Fruit fly (Drosophila melanogaster) whole organism, wandering third instar larva: ENCODE data around the gene CHES-1-like.

Experiments
- Abd-B ChIP-seq: fragments of >200 bp; optimal IDR thresholded peaks from 2 replicates; lab custom pipeline; 2017; ENCODE audit warnings: missing biosample characterization, missing genetic modification characterization
- CG32264 ChIP-seq: fragments of 200-800 bp; sonication (Bioruptor generic); optimal IDR thresholded peaks from 2 replicates; lab custom pipeline; 2016; ENCODE audit warnings: missing biosample characterization, missing genetic modification characterization
- CG9705 ChIP-seq: fragments of 200-800 bp; sonication (Bioruptor generic); optimal IDR thresholded peaks from 2 replicates; lab custom pipeline; 2018; ENCODE audit warnings: missing biosample characterization, mild to moderate bottlenecking, missing genetic modification characterization
- Dfd ChIP-seq: fragments of >200 bp; optimal IDR thresholded peaks from 2 replicates; lab custom pipeline; 2017; ENCODE audit warnings: missing biosample characterization, missing genetic modification characterization
- Dif ChIP-seq: fragments of 200-275, 200-300 bp; sonication (Bioruptor generic); optimal IDR thresholded peaks from 2 replicates; lab custom pipeline; 2018; ENCODE audit warnings: missing biosample characterization, missing genetic modification characterization; ENCODE audit not compliant: partially characterized antibody
- GATAd ChIP-seq: sonication (Bioruptor generic); optimal IDR thresholded peaks from 2 replicates; lab custom pipeline; 2016; ENCODE audit warnings: missing biosample characterization, missing genetic modification characterization
- HLH106 ChIP-seq: fragments of 200-800 bp; optimal IDR thresholded peaks from 3 replicates; lab custom pipeline; 2019; ENCODE audit warnings: missing biosample characterization, mild to moderate bottlenecking, missing genetic modification characterization, moderate library complexity
- Hr78 ChIP-seq: fragments of >200 bp; optimal IDR thresholded peaks from 2 replicates; lab custom pipeline; 2017; ENCODE audit warnings: missing biosample characterization, missing genetic modification characterization
- Hr83 ChIP-seq: fragments of 200-300 bp; sonication (Bioruptor generic); optimal IDR thresholded peaks from 2 replicates; lab custom pipeline; 2016; ENCODE audit warnings: missing biosample characterization, mild to moderate bottlenecking, missing genetic modification characterization, moderate library complexity; ENCODE audit not compliant: poor library complexity, severe bottlenecking
- Jra ChIP-seq: sonication (Bioruptor generic); optimal IDR thresholded peaks from 2 replicates; lab custom pipeline; 2016; ENCODE audit warnings: missing biosample characterization, missing genetic modification characterization
- Mio ChIP-seq: sonication (Bioruptor generic); optimal IDR thresholded peaks from 2 replicates; lab custom pipeline; 2016; ENCODE audit warnings: missing biosample characterization, missing genetic modification characterization
- Myc ChIP-seq: fragments of >200 bp; optimal IDR thresholded peaks from 2 replicates; lab custom pipeline; 2017
- N ChIP-seq: fragments of >200 bp; optimal IDR thresholded peaks from 2 replicates; lab custom pipeline; 2018; ENCODE audit warnings: missing biosample characterization, missing external identifiers, missing genetic modification characterization
- OdsH ChIP-seq: fragments of 200-800 bp; sonication (Bioruptor generic); optimal IDR thresholded peaks from 2 replicates; lab custom pipeline; 2016; ENCODE audit warnings: missing biosample characterization, mild to moderate bottlenecking, missing genetic modification characterization
- Rel ChIP-seq, 2 experiments: fragments of 200-800 bp; sonication (Bioruptor generic) in 1 of 2; optimal IDR thresholded peaks; 2 replicates in 1 of 2; 3 replicates in 1 of 2; lab custom pipeline; 2016 to 2019; ENCODE audit warnings: mild to moderate bottlenecking in 2 of 2, missing biosample characterization in 2 of 2, missing genetic modification characterization in 2 of 2, moderate library complexity in 1 of 2
- Sp1 ChIP-seq: fragments of 200-800 bp; sonication (Bioruptor generic); optimal IDR thresholded peaks from 3 replicates; lab custom pipeline; 2019; ENCODE audit warnings: missing biosample characterization, mild to moderate bottlenecking, missing genetic modification characterization, moderate library complexity
- Vsx2 ChIP-seq: fragments of 200-300, 225-300 bp; sonication (Bioruptor generic); optimal IDR thresholded peaks from 2 replicates; lab custom pipeline; 2018; ENCODE audit warnings: missing biosample characterization, missing genetic modification characterization; ENCODE audit not compliant: partially characterized antibody
- br ChIP-seq: fragments of 200-800 bp; sonication (Bioruptor generic); optimal IDR thresholded peaks from 2 replicates; lab custom pipeline; 2016; ENCODE audit warnings: missing biosample characterization, missing genetic modification characterization
- brk ChIP-seq: fragments of 200-800 bp; sonication (Bioruptor generic); optimal IDR thresholded peaks from 2 replicates; lab custom pipeline; 2016; ENCODE audit warnings: missing biosample characterization, mild to moderate bottlenecking, missing genetic modification characterization
- dl ChIP-seq, 2 experiments: fragments of 175-275, 200-275 bp in 1 of 2; fragments of 200-275 bp in 1 of 2; sonication (Bioruptor generic); optimal IDR thresholded peaks; lab custom pipeline; 2018; ENCODE audit warnings: mild to moderate bottlenecking in 2 of 2, missing biosample characterization in 2 of 2, missing genetic modification characterization in 2 of 2, moderate library complexity in 2 of 2; ENCODE audit not compliant: partially characterized antibody in 2 of 2, insufficient read depth in 1 of 2
- dmrt93B ChIP-seq: fragments of 200-800 bp; sonication (Bioruptor generic); optimal IDR thresholded peaks from 2 replicates; lab custom pipeline; 2018; ENCODE audit warnings: missing biosample characterization, mild to moderate bottlenecking, missing genetic modification characterization
- dsf ChIP-seq: sonication (Bioruptor generic); optimal IDR thresholded peaks from 2 replicates; lab custom pipeline; 2016; ENCODE audit warnings: missing biosample characterization, missing genetic modification characterization, borderline replicate concordance
- ey ChIP-seq: fragments of 200-800 bp; sonication (Bioruptor generic); optimal IDR thresholded peaks from 2 replicates; lab custom pipeline; 2016; ENCODE audit warnings: missing biosample characterization, missing genetic modification characterization
- foxo ChIP-seq, 2 experiments: fragments of 200-800 bp; sonication (Bioruptor generic); optimal IDR thresholded peaks; 2 replicates in 1 of 2; 3 replicates in 1 of 2; lab custom pipeline; 2016 to 2017; ENCODE audit warnings: missing biosample characterization in 2 of 2, missing genetic modification characterization in 2 of 2
- fru ChIP-seq: fragments of 200-800 bp; sonication (Bioruptor generic); optimal IDR thresholded peaks from 3 replicates; lab custom pipeline; 2016; ENCODE audit warnings: missing biosample characterization, mild to moderate bottlenecking, missing genetic modification characterization
- h ChIP-seq: fragments of 200-800 bp; sonication (Bioruptor generic); optimal IDR thresholded peaks from 3 replicates; lab custom pipeline; 2016; ENCODE audit warnings: missing biosample characterization, mild to moderate bottlenecking, missing genetic modification characterization
- jim ChIP-seq: fragments of 175-275, 200-325 bp; sonication (Bioruptor generic); optimal IDR thresholded peaks from 2 replicates; lab custom pipeline; 2016; ENCODE audit warnings: missing biosample characterization, mild to moderate bottlenecking, missing genetic modification characterization
- lola ChIP-seq: fragments of >200 bp; optimal IDR thresholded peaks from 2 replicates; lab custom pipeline; 2017; ENCODE audit warnings: missing biosample characterization, missing genetic modification characterization
- pan ChIP-seq: fragments of >200 bp; optimal IDR thresholded peaks from 2 replicates; lab custom pipeline; 2017
- psq ChIP-seq: fragments of 200-800 bp; sonication (Bioruptor generic); optimal IDR thresholded peaks from 3 replicates; lab custom pipeline; 2017; ENCODE audit warnings: missing biosample characterization, mild to moderate bottlenecking, missing genetic modification characterization, moderate library complexity
- rgr ChIP-seq: fragments of 200-800 bp; sonication (Bioruptor generic); optimal IDR thresholded peaks from 3 replicates; lab custom pipeline; 2016; ENCODE audit warnings: missing biosample characterization, mild to moderate bottlenecking, missing genetic modification characterization
- sage ChIP-seq: fragments of 200-800 bp; sonication (Bioruptor generic); optimal IDR thresholded peaks from 2 replicates; lab custom pipeline; 2016; ENCODE audit warnings: missing biosample characterization, mild to moderate bottlenecking, missing genetic modification characterization
- sv ChIP-seq: fragments of 200-800 bp; sonication (Bioruptor generic); optimal IDR thresholded peaks from 3 replicates; lab custom pipeline; 2016; ENCODE audit warnings: missing biosample characterization, missing genetic modification characterization
- tai ChIP-seq: sonication (Bioruptor generic); optimal IDR thresholded peaks from 2 replicates; lab custom pipeline; 2016; ENCODE audit warnings: missing biosample characterization, missing genetic modification characterization
- usp ChIP-seq: fragments of >200 bp; optimal IDR thresholded peaks from 2 replicates; lab custom pipeline; 2017; ENCODE audit warnings: missing biosample characterization, missing genetic modification characterization
- woc ChIP-seq: sonication (Bioruptor generic); optimal IDR thresholded peaks from 2 replicates; lab custom pipeline; 2016; ENCODE audit warnings: missing biosample characterization, mild to moderate bottlenecking, missing genetic modification characterization

The CHES-1-like gene

DNA sequence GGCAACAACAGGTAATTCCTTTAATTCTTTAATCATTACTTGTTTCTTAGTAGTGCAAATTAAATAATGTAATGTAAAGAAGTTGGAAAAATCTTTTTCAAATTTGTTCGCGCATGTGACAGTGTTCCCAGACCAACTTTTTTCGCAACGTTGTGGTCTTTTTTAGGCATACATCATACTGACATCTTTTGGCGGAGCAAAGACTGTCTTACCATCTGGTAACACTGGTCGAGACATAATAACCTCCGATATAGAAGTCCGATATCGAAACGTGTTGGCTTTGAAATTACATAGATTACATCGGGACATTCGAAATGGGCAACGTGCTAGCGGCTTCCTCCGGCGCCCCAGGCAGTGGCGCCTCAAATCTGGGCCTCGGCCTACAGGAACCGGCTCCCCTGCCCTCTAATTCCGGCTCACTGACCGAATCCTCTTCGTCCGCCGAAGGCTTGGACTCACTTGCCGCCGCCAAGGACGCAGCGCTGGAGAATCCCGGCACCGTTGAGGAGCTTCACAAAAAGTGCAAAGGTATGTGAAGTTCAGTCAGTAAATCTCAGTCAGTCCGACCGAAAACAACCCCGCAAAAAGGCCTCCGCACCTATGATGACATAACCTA is 28.1 kb upstream of the CHES-1-like start:
- TF ChIP-seq Rel (GFP tag; optimal IDR thresholded peaks at IDR 0.05; lab: Kevin White, UChicago), result no peak
- TF ChIP-seq Rel (tag; optimal IDR thresholded peaks at IDR 0.05; lab: Kevin White, UChicago), result peak; percentile 9
- TF ChIP-seq CG32264 (GFP tag; lab: Kevin White, UChicago), result no peak

DNA sequence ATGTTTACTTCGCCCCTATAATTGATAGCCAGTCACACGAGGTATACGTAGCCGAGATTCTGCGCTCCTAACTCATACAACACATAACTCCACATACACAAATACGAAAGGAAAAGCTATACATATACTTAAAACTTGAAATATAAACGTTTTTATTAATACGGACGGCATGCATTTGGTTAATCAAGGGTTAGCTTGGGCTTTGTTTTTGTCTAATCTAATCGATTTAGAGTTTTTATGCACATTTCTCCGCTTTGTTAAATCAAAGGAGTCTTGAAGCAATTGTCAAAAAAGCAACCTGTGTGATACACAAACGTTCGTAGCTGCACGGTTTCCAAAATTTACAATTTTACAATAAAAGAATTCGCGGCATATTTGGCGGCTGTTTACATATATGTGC is 27.4 kb upstream of the CHES-1-like start, which contains the start of gene Tom40:
Tom40 (plus strand) TSS at position 301 of the 400 bp plus-strand sequence.
- TF ChIP-seq dsf (no peak), br (no peak), Abd-B (no peak)
- TF ChIP-seq, all 38 proteins: peak for 0

DNA sequence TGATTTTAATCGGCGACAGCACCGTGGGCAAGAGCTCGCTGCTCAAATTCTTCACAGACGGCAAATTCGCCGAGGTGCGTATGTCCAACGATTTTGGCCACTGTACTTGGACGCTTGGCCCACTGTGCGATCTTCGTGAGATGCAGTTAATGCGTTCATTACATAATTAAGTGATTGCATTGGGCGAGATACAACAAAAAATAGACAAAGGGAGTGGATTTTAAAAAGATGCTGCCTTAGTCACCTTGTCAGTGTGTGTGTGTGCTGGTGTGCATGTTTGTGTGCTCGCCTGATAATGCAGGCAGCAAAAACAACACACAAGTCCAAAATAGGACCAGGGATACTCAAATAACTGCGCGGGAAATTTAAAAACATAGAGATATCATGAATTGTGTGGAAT is 26.1 kb upstream of the CHES-1-like start:
- no peak for TF ChIP-seq Dif (GFP tag; lab: Kevin White, UChicago)
- no peak for TF ChIP-seq Hr83 (GFP tag; lab: Kevin White, UChicago)
- TF ChIP-seq rgr, result no peak
- TF ChIP-seq usp (GFP tag; lab: Kevin White, UChicago), result no peak

DNA sequence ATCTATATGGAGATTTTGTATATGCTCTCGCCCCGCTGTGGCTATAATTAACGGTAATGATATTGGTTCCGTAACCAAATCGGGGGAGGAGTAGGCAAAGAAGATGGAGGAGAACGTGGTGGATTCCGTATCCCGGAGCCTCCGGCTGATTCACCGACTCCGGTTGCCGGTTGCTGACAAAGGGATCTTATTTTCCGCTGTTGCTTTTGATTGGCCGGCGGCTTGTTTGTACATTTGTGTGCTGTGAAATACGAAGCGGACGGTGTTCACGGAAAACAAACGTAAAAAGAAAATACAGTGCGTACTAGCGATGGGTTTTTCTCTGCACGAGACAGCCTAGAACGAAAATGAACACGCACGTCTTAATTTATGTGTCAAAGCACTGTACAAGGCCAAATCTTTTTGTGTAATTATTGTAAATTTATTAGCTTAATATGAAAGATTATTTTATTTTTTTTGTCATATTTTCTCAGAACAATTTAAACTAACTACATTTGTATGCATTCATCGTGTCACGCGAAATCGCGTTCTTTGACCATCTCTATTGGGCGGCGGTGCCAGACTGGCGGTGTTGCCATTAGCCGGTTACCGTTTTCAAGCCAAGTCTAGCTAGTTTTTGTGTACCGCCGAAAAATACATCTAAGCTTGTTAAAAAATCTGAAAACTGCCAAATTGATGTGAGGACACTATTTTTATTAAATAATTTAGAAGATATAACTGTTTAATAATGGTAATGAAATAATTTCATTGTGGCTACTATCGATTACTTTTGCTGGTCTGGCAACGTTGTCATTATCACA is 25.1 kb upstream of the CHES-1-like start, which contains the start of the genes Pdp and Rab39:
Pdp (minus strand) TSS at position 521 of the 800 bp plus-strand sequence.
Rab39 (plus strand) TSS at position 793 of the 800 bp plus-strand sequence.
- TF ChIP-seq Myc (lab: Kevin White, UChicago) (peak; percentile 82), tai (no peak), dl (GFP tag; optimal IDR thresholded peaks at IDR 0.05; lab: Kevin White, UChicago; ENCODE audit: insufficient read depth in 1 of 2, partially characterized antibody in 2 of 2) (no peak), N (no peak), foxo (GFP tag; optimal IDR thresholded peaks at IDR 0.05; lab: Kevin White, UChicago) (peak in 1 of 2 experiments; percentile 81), ey (peak; percentile 62), br (peak; percentile 69), jim (GFP tag; lab: Kevin White, UChicago) (no peak), Vsx2 (no peak), HLH106 (tag; lab: Kevin White, UChicago) (peak; percentile 85), Rel (GFP tag; optimal IDR thresholded peaks at IDR 0.05; lab: Kevin White, UChicago) (no peak), Rel (tag; optimal IDR thresholded peaks at IDR 0.05; lab: Kevin White, UChicago) (peak; percentile 44), GATAd (GFP tag; lab: Kevin White, UChicago) (peak; percentile 10), rgr (peak; percentile 76), CG9705 (GFP tag; lab: Kevin White, UChicago) (peak; percentile 71), brk (GFP tag; lab: Kevin White, UChicago) (no peak), Hr83 (GFP tag; lab: Kevin White, UChicago) (peak; percentile 28), sv (GFP tag; lab: Kevin White, UChicago) (peak; percentile 67), fru (GFP tag; lab: Kevin White, UChicago) (peak; percentile 74), woc (peak; percentile 84), dmrt93B (GFP tag; lab: Kevin White, UChicago) (peak; percentile 77), psq (peak; percentile 60), OdsH (GFP tag; lab: Kevin White, UChicago) (peak; percentile 65), Dfd (GFP tag; lab: Kevin White, UChicago) (no peak), lola (no peak), Hr78 (GFP tag; lab: Kevin White, UChicago) (no peak), h (GFP tag; lab: Kevin White, UChicago) (peak; percentile 76), Jra (GFP tag; lab: Kevin White, UChicago) (peak; percentile 56), CG32264 (GFP tag; lab: Kevin White, UChicago) (no peak), sage (GFP tag; lab: Kevin White, UChicago) (peak; percentile 46), pan (lab: Kevin White, UChicago) (no peak), usp (GFP tag; lab: Kevin White, UChicago) (no peak), dsf (peak; percentile 31), Sp1 (GFP tag; lab: Kevin White, UChicago) (peak; percentile 72), Mio (GFP tag; lab: Kevin White, UChicago) (no peak)
